Fruit fly (Drosophila melanogaster) whole organism, embryonic: ENCODE results near the gene Ns1.

Experiments
- Bgb ChIP-seq: fragments of 200-800 bp; sonication (Bioruptor generic); IDR thresholded peaks from 2 replicates; pipeline ENCODE4 v1.3.6; 2022; ENCODE audit warnings: missing biosample characterization, missing genetic modification characterization; ENCODE audit not compliant: partially characterized antibody
- Blimp-1 ChIP-seq: fragments of 200-800 bp; sonication (Bioruptor generic); optimal IDR thresholded peaks from 3 replicates; lab custom pipeline; 2018; ENCODE audit warnings: missing biosample characterization, missing genetic modification characterization, mild to moderate bottlenecking, moderate library complexity, missing genetic modification reagents
- CG11695 ChIP-seq: fragments of 200-800 bp; sonication (Bioruptor generic); IDR thresholded peaks from 3 replicates; pipeline ENCODE4 v1.3.6; 2022; ENCODE audit warnings: missing biosample characterization, missing genetic modification characterization
- CG12659 ChIP-seq: fragments of 200-800 bp; sonication (Bioruptor generic); optimal IDR thresholded peaks from 3 replicates; lab custom pipeline; 2017; ENCODE audit warnings: mild to moderate bottlenecking, missing biosample characterization, missing genetic modification reagents, missing genetic modification characterization
- CG13287 ChIP-seq: fragments of 200-800 bp; sonication (Bioruptor generic); IDR thresholded peaks from 2 replicates; pipeline ENCODE4 v1.3.6; 2022; ENCODE audit warnings: missing biosample characterization, missing genetic modification characterization; ENCODE audit not compliant: partially characterized antibody
- CG14710 ChIP-seq: fragments of 200-800 bp; sonication (Bioruptor generic); optimal IDR thresholded peaks from 3 replicates; lab custom pipeline; 2019; ENCODE audit warnings: missing biosample characterization, mild to moderate bottlenecking, missing genetic modification characterization, moderate library complexity
- CG15601 ChIP-seq: fragments of 200-800 bp; sonication (Bioruptor generic); optimal IDR thresholded peaks from 3 replicates; lab custom pipeline; 2019; ENCODE audit warnings: missing biosample characterization, mild to moderate bottlenecking, missing genetic modification characterization, moderate library complexity
- CG16779 ChIP-seq: fragments of 200-800 bp; sonication (Bioruptor generic); IDR thresholded peaks from 2 replicates; pipeline ENCODE4 v1.3.6; 2022; ENCODE audit warnings: missing biosample characterization, missing genetic modification characterization
- CG1792 ChIP-seq: fragments of 200-800 bp; sonication (Bioruptor generic); optimal IDR thresholded peaks from 2 replicates; lab custom pipeline; 2016; ENCODE audit warnings: missing biosample characterization, missing genetic modification characterization
- CG18262 ChIP-seq: fragments of 200-800 bp; optimal IDR thresholded peaks from 3 replicates; lab custom pipeline; 2019; ENCODE audit warnings: missing biosample characterization, mild to moderate bottlenecking, missing genetic modification characterization, moderate library complexity
- CG18476 ChIP-seq: fragments of 200-800 bp; sonication (Bioruptor generic); optimal IDR thresholded peaks from 2 replicates; lab custom pipeline; 2016; ENCODE audit warnings: missing biosample characterization, mild to moderate bottlenecking, missing genetic modification characterization
- CG31224 ChIP-seq: fragments of 200-800 bp; sonication (Bioruptor generic); IDR thresholded peaks from 2 replicates; pipeline ENCODE4 v1.3.6; 2022; ENCODE audit warnings: missing biosample characterization, missing genetic modification characterization
- CG32532 ChIP-seq: fragments of 200-800 bp; sonication (Bioruptor generic); IDR thresholded peaks from 2 replicates; pipeline ENCODE4 v1.3.6; 2022; ENCODE audit warnings: missing biosample characterization, missing genetic modification characterization
- CG33557 ChIP-seq: fragments of 200-800 bp; sonication (Bioruptor generic); optimal IDR thresholded peaks from 2 replicates; lab custom pipeline; 2019; ENCODE audit warnings: missing biosample characterization, mild to moderate bottlenecking, missing genetic modification characterization, moderate library complexity
- CG3995 ChIP-seq: fragments of 200-800 bp; sonication (Bioruptor generic); optimal IDR thresholded peaks from 3 replicates; lab custom pipeline; 2016; ENCODE audit warnings: missing biosample characterization, missing genetic modification characterization
- CG6683 ChIP-seq: fragments of 200-800 bp; sonication (Bioruptor generic); optimal IDR thresholded peaks from 2 replicates; lab custom pipeline; 2017; ENCODE audit warnings: missing biosample characterization, mild to moderate bottlenecking, missing genetic modification characterization, missing genetic modification reagents
- CG6813 ChIP-seq: fragments of 200-800 bp; sonication (Bioruptor generic); optimal IDR thresholded peaks from 2 replicates; lab custom pipeline; 2017; ENCODE audit warnings: missing biosample characterization, missing genetic modification characterization, mild to moderate bottlenecking, moderate library complexity, missing genetic modification reagents
- CG8359 ChIP-seq: fragments of 200-800 bp; sonication (Bioruptor generic); optimal IDR thresholded peaks from 2 replicates; lab custom pipeline; 2017; ENCODE audit warnings: missing biosample characterization, mild to moderate bottlenecking, missing genetic modification characterization, borderline replicate concordance
- CG9817 ChIP-seq: fragments of 200-800 bp; sonication (Bioruptor generic); optimal IDR thresholded peaks from 2 replicates; lab custom pipeline; 2018; ENCODE audit warnings: missing biosample characterization, mild to moderate bottlenecking, missing genetic modification characterization, moderate library complexity
- CoRest ChIP-seq: fragments of 200-800 bp; sonication (Bioruptor generic); optimal IDR thresholded peaks from 3 replicates; lab custom pipeline; 2018; ENCODE audit warnings: missing biosample characterization, mild to moderate bottlenecking, missing genetic modification characterization, moderate library complexity
- Elba2 ChIP-seq: fragments of 200-800 bp; sonication (Bioruptor generic); optimal IDR thresholded peaks from 3 replicates; lab custom pipeline; 2016; ENCODE audit warnings: missing biosample characterization, missing genetic modification characterization
- HLHmδ ChIP-seq: fragments of 200-800 bp; sonication (Bioruptor generic); optimal IDR thresholded peaks from 2 replicates; lab custom pipeline; 2018; ENCODE audit warnings: missing biosample characterization, mild to moderate bottlenecking, missing genetic modification characterization, moderate library complexity
- Lim3 ChIP-seq: fragments of 200-800 bp; sonication (Bioruptor generic); IDR thresholded peaks from 2 replicates; pipeline ENCODE4 v1.3.6; 2022; ENCODE audit warnings: missing biosample characterization, missing genetic modification characterization
- Lpt ChIP-seq: fragments of >200 bp; optimal IDR thresholded peaks from 2 replicates; lab custom pipeline; 2018; ENCODE audit warnings: missing biosample characterization, missing genetic modification characterization
- MESR4 ChIP-seq: fragments of 200-800 bp; sonication (Bioruptor generic); optimal IDR thresholded peaks from 2 replicates; lab custom pipeline; 2018; ENCODE audit warnings: missing biosample characterization, mild to moderate bottlenecking, missing genetic modification characterization, moderate library complexity
- Med ChIP-seq: fragments of 200-800 bp; sonication (Bioruptor generic); peaks from one replicate; lab custom pipeline; 2016; ENCODE audit warnings: missing biosample characterization, missing genetic modification characterization, mild to moderate bottlenecking, inconsistent platforms, moderate library complexity
- NFAT ChIP-seq: fragments of 200-800 bp; sonication (Bioruptor generic); IDR thresholded peaks from 2 replicates; pipeline ENCODE4 v1.3.6; 2022; ENCODE audit warnings: missing biosample characterization, missing genetic modification characterization
- Nf-YA ChIP-seq: fragments of 200-800 bp; sonication (Bioruptor generic); IDR thresholded peaks from 2 replicates; pipeline ENCODE4 v1.3.6; 2022; ENCODE audit warnings: missing biosample characterization, missing genetic modification characterization
- Nf-YB ChIP-seq: fragments of 200-800 bp; sonication (Bioruptor generic); optimal IDR thresholded peaks from 3 replicates; lab custom pipeline; 2019; ENCODE audit warnings: missing biosample characterization, mild to moderate bottlenecking, missing genetic modification characterization, moderate library complexity
- Poxn ChIP-seq: fragments of 200-800 bp; sonication (Bioruptor generic); IDR thresholded peaks from 2 replicates; pipeline ENCODE4 v1.3.6; 2022; ENCODE audit warnings: missing biosample characterization, missing genetic modification characterization
- Taf1 ChIP-seq: fragments of 200-800 bp; sonication (Bioruptor generic); IDR thresholded peaks from 2 replicates; pipeline ENCODE4 v1.3.6; 2022; ENCODE audit warnings: missing biosample characterization, missing genetic modification characterization
- abd-A ChIP-seq: fragments of 200-800 bp; sonication (Bioruptor generic); optimal IDR thresholded peaks from 3 replicates; lab custom pipeline; 2019; ENCODE audit warnings: missing biosample characterization, mild to moderate bottlenecking, missing genetic modification characterization, moderate library complexity
- bsh ChIP-seq, 2 experiments: fragments of 200-800 bp; sonication (Bioruptor generic); optimal IDR thresholded peaks; 2 replicates each; lab custom pipeline; 2017 to 2018; ENCODE audit warnings: mild to moderate bottlenecking in 2 of 2, missing biosample characterization in 2 of 2, missing genetic modification characterization in 2 of 2, moderate library complexity in 1 of 2
- cwo ChIP-seq: fragments of 200-800 bp; sonication (Bioruptor generic); optimal IDR thresholded peaks from 3 replicates; lab custom pipeline; 2017; ENCODE audit warnings: missing biosample characterization, missing genetic modification characterization, mild to moderate bottlenecking, moderate library complexity, missing genetic modification reagents
- disco-r ChIP-seq: fragments of 200-800 bp; sonication (Bioruptor generic); optimal IDR thresholded peaks from 2 replicates; lab custom pipeline; 2016; ENCODE audit warnings: missing biosample characterization, missing genetic modification characterization
- dmrt99B ChIP-seq: fragments of 200-800 bp; sonication (Bioruptor generic); optimal IDR thresholded peaks from 2 replicates; lab custom pipeline; 2018; ENCODE audit warnings: missing biosample characterization, mild to moderate bottlenecking, missing genetic modification characterization, moderate library complexity
- fd3F ChIP-seq: fragments of 200-800 bp; sonication (Bioruptor generic); optimal IDR thresholded peaks from 2 replicates; lab custom pipeline; 2018; ENCODE audit warnings: missing biosample characterization, mild to moderate bottlenecking, missing genetic modification characterization, moderate library complexity
- hth ChIP-seq: fragments of >200 bp; optimal IDR thresholded peaks from 2 replicates; lab custom pipeline; 2017; ENCODE audit warnings: inconsistent platforms
- inv ChIP-seq: fragments of 200-800 bp; sonication (Bioruptor generic); IDR thresholded peaks from 2 replicates; pipeline ENCODE4 v1.3.6; 2022; ENCODE audit warnings: missing biosample characterization, missing genetic modification characterization; ENCODE audit not compliant: partially characterized antibody
- jumu ChIP-seq: fragments of 200-800 bp; sonication (Bioruptor generic); optimal IDR thresholded peaks from 3 replicates; lab custom pipeline; 2016; ENCODE audit warnings: missing biosample characterization, missing genetic modification characterization
- kah ChIP-seq: fragments of 200-800 bp; sonication (Bioruptor generic); optimal IDR thresholded peaks from 2 replicates; lab custom pipeline; 2018; ENCODE audit warnings: missing biosample characterization, mild to moderate bottlenecking, missing genetic modification characterization
- nmo ChIP-seq: fragments of 200-800 bp; sonication (Bioruptor generic); optimal IDR thresholded peaks from 2 replicates; lab custom pipeline; 2018; ENCODE audit warnings: missing biosample characterization, mild to moderate bottlenecking, missing genetic modification characterization, moderate library complexity
- org-1 ChIP-seq: fragments of 200-800 bp; sonication (Bioruptor generic); optimal IDR thresholded peaks from 2 replicates; lab custom pipeline; 2017; ENCODE audit warnings: missing biosample characterization, missing genetic modification characterization
- phol ChIP-seq: fragments of 200-800 bp; sonication (Bioruptor generic); optimal IDR thresholded peaks from 3 replicates; lab custom pipeline; 2018; ENCODE audit warnings: missing biosample characterization, mild to moderate bottlenecking, missing genetic modification characterization, moderate library complexity
- pita ChIP-seq: fragments of 200-800 bp; sonication (Bioruptor generic); optimal IDR thresholded peaks from 2 replicates; lab custom pipeline; 2017; ENCODE audit warnings: missing biosample characterization, mild to moderate bottlenecking, missing genetic modification characterization
- sens ChIP-seq: fragments of 200-800 bp; sonication (Bioruptor generic); peaks from one replicate; lab custom pipeline; 2016; ENCODE audit warnings: missing biosample characterization, missing genetic modification characterization
- toy ChIP-seq: fragments of 200-800 bp; sonication (Bioruptor generic); IDR thresholded peaks from 2 replicates; pipeline ENCODE4 v1.3.6; 2022; ENCODE audit warnings: missing biosample characterization, missing genetic modification characterization
- unpg ChIP-seq: fragments of 200-800 bp; sonication (Bioruptor generic); optimal IDR thresholded peaks from 3 replicates; lab custom pipeline; 2018; ENCODE audit warnings: missing biosample characterization, mild to moderate bottlenecking, missing genetic modification characterization, moderate library complexity
- vfl ChIP-seq: fragments of 200-800 bp; sonication (Bioruptor generic); optimal IDR thresholded peaks from 2 replicates; lab custom pipeline; 2016; ENCODE audit warnings: missing biosample characterization, missing genetic modification characterization

Gene Ns1

DNA sequence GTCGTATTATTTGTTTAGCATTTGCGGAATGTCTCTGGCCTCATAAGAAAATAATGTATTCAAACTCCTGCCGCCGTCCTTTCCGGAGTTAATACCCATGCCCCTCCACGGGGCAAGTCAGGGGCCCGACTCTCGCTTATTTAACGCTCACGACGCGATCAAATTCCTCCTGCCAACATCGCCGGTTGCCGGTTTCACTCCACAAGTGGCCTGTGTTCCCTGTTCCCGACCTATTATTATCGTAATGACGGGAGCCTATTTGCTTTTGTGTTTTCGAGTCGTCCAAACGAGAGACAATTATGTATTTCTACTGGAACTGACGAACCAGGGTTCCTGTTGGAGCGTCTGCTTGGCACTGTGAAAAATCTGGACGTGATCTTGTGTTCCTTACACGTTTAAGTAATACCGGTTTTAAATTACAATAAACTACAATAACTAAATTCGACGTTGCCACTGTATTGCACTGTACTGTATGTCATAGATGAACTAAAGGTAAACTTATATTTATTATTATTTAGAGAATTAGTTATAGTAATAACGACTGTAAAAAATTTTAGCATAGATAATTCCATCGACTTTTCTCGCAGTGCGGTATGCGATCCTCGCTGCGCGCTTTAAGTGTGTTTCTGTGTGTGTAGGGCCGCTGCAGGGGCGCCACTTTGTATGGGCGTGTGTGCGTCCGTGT lies 19.9 kb downstream of the Ns1 start (continued):
- TF ChIP-seq CG15601, result peak; percentile 12
- TF ChIP-seq phol, result peak; percentile 69
- no peak for TF ChIP-seq Lim3
- TF ChIP-seq Poxn, result no peak
- peak; percentile 20 for TF ChIP-seq CG18476 (GFP tag; lab: Kevin White, UChicago)
- TF ChIP-seq CG3995 (GFP tag; lab: Kevin White, UChicago), result no peak
- TF ChIP-seq CG18262 (tag; lab: Kevin White, UChicago), result peak; percentile 87
- TF ChIP-seq sens (GFP tag; lab: Kevin White, UChicago), result peak; percentile 78
- no peak for TF ChIP-seq CG13287
- peak; percentile 79 for TF ChIP-seq kah
- no peak for TF ChIP-seq Taf1
- no peak for TF ChIP-seq Nf-YA (GFP tag; lab: Robert Waterston, UW)
- TF ChIP-seq CG11695 (GFP tag; lab: Robert Waterston, UW), result peak; percentile 18; the same call in 1 of the 3 replicates
- TF ChIP-seq toy, result no peak
- no peak for TF ChIP-seq pita (GFP tag; lab: Kevin White, UChicago)
- peak; percentile 79 for TF ChIP-seq CG14710
- TF ChIP-seq jumu (GFP tag; lab: Kevin White, UChicago), result peak; percentile 10
- peak; percentile 43 to 81 for TF ChIP-seq bsh (GFP tag; optimal IDR thresholded peaks at IDR 0.05; lab: Kevin White, UChicago)
- TF ChIP-seq inv (GFP tag; lab: Robert Waterston, UW), result no peak
- no peak for TF ChIP-seq CG12659 (GFP tag; lab: Kevin White, UChicago)
- TF ChIP-seq abd-A (tag; lab: Kevin White, UChicago), result no peak
- TF ChIP-seq CG1792 (GFP tag; lab: Kevin White, UChicago), result no peak
- TF ChIP-seq Bgb (GFP tag; lab: Robert Waterston, UW), result no peak
- peak; percentile 89 for TF ChIP-seq CG33557 (GFP tag; lab: Kevin White, UChicago)
- peak; percentile 45 for TF ChIP-seq Nf-YB (GFP tag; lab: Kevin White, UChicago)
- no peak for TF ChIP-seq Med (GFP tag; lab: Kevin White, UChicago)
- no peak for TF ChIP-seq MESR4
- TF ChIP-seq CG6683 (GFP tag; lab: Kevin White, UChicago), result no peak
- TF ChIP-seq org-1, result peak; percentile 24
- TF ChIP-seq NFAT (GFP tag; lab: Robert Waterston, UW), result 0 out of 2 replicates have a peak, but pooled peaks have one; percentile 19
- no peak for TF ChIP-seq hth (lab: Kevin White, UChicago)
- TF ChIP-seq Blimp-1 (GFP tag; lab: Kevin White, UChicago), result no peak
- TF ChIP-seq cwo (GFP tag; lab: Kevin White, UChicago), result no peak
- TF ChIP-seq vfl (GFP tag; lab: Kevin White, UChicago), result no peak
- peak; percentile 22 for TF ChIP-seq CG8359
- TF ChIP-seq Elba2, result no peak
- TF ChIP-seq Lpt (GFP tag; lab: Kevin White, UChicago), result no peak
- TF ChIP-seq CG9817, result no peak
- no peak for TF ChIP-seq dmrt99B (tag; lab: Kevin White, UChicago)
- TF ChIP-seq CG6813 (GFP tag; lab: Kevin White, UChicago), result peak; percentile 34
- TF ChIP-seq CG16779 (GFP tag; lab: Robert Waterston, UW), result no peak
- TF ChIP-seq CG32532 (GFP tag; lab: Robert Waterston, UW), result no peak
- TF ChIP-seq HLHmδ (GFP tag; lab: Kevin White, UChicago), result no peak
- TF ChIP-seq unpg (GFP tag; lab: Kevin White, UChicago), result peak; percentile 41
- TF ChIP-seq disco-r (GFP tag; lab: Kevin White, UChicago), result no peak
- no peak for TF ChIP-seq CG31224 (GFP tag; lab: Robert Waterston, UW)
- no peak for TF ChIP-seq fd3F (GFP tag; lab: Kevin White, UChicago)
- peak; percentile 66 for TF ChIP-seq nmo (GFP tag; lab: Kevin White, UChicago)
- peak; percentile 45 for TF ChIP-seq CoRest (tag; lab: Kevin White, UChicago)
